Fruit fly (Drosophila melanogaster): ENCODE measurements around the gene car.

Gene car

DNA sequence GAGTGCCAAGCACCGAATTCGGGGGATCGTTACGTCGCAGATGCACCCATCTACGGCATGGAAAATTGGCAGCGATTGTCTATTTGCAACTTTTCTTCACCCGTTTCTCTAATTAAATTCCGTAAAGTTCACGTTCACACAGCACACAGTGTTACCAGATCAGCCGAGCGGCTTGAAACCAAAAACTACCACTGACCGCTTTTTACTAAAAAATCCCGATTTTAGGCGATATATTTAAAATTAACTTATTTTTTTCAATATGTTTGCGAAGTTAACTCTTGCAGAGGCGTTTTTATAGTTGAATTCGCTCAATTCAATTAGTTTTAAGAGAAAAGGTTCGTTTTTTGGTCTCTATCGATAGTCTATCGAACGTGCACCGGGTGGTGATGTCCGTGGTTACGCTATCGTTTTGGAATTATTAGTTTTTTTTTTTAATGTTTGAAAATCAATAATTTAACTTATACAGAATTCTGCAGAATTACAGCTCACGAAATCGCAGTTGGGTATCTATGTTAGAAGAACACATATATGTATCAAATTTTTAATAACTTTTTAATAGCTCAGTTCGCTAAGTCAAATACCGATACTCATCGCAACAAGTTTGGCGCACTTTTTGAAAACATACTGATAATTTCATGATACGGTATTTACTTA is 14.0 kb downstream of the car start, which contains the start of gene Tao:
Gene Tao (minus strand): TSS at position 153 of the 654 bp plus-strand sequence.
- no peak for TF ChIP-seq noc (tag; optimal IDR thresholded peaks at IDR 0.05)

DNA sequence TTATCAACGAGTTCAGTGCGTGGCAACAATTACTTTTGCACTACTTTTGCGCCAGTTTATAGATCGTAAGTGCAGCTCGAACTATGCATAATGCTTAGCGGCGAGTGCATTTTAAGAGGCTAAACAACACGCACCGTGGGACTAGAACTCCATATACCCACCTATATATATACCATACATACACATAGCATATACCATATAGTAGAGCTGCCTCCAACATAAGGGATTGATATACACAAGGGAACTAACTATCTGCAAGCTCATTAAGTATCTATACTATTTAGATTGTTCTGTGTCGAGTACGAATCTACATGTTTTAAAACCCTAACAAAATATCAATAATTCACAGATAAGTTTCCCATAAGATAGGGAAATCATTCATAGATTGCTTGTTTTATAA is 16.1 kb downstream of the car start, which contains the start of gene CG14218:
Gene CG14218 (minus strand): TSS at position 101 of the 400 bp plus-strand sequence.
- no peak for TF ChIP-seq noc (tag; optimal IDR thresholded peaks at IDR 0.05)

DNA sequence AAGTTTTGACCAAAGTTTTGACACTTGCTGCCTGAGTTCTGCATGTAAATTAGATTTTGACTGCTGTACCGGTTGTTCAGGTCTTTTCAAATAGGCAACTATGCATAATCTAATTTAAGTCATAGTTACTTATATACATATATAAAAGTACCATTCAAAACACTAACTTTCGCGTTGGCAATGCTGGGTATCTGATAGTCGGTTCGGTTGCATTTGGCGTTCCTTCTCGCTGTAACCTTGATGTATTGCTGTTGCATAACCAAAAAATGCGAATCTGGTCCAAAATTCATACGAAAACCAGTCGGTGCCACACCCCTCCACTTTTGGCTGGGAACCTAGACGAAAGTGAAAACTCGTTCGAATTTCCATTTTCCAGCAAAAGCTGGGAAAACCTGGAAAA is 16.9 kb downstream of the car start:
- TF ChIP-seq noc (tag; optimal IDR thresholded peaks at IDR 0.05) = no peak

DNA sequence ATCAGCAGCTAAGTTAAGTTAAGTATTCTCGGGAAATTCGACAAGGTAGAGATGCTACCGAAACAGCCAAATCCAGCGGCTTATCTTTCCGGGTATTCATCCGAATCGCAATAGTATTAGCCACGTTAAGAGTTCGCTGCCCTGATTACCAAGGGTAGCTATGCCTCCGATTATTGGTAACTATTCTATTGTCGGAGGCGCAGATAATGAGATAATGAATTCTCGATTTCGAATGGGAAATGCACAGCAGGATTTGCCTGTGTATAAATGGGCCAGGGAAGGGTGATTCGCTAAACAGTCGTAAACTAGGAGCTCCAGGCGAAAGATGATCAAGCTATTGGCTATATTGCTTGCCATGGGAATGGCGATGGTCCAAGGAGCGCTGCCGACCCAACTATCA is 17.5 kb downstream of the car start, which contains the start of gene CG14204:
Gene CG14204 (plus strand): TSS at position 301 of the 400 bp plus-strand sequence.
- TF ChIP-seq noc (tag; optimal IDR thresholded peaks at IDR 0.05) = no peak

DNA sequence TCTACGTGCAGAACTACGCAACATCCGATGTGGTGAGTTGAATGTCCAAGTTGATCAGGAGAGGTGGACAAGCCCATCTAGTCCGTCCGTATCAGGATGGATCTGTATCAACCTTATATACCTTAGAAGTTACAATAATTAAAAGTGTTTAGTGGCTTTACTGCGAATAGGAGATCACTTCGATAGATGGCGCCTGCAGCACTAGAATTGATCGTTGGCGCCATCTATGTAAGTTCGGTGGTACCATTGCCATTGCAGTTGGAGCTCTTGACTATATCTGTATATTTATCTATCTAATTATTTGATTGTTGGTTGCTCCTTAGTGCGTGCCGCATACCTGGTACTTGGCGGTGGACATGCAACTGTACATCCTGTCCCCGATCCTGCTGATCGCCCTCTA is 19.3 kb downstream of the car start:
- TF ChIP-seq noc (tag; optimal IDR thresholded peaks at IDR 0.05) = no peak

DNA sequence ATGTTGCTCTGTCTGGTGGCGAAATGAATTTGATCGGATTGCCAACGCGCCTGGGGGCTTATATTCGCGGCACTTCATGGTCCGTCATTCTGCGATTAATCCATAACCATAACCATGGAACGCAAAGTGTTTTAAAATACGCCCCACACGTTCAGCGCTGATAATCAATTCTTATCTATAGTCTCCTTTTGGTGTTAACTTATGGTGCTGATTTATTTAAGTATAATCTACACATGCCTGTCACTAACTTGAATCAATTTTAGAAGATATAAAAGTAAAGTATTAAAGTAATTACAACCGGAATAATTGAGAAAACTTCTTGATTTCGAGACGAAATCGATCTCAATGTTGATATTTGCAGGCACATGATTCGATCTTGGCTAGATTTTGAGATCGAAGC is 24.3 kb downstream of the car start, which contains the start of gene CG14219:
Gene CG14219 (minus strand): TSS at position 101 of the 400 bp plus-strand sequence.
- no peak for TF ChIP-seq noc (tag; optimal IDR thresholded peaks at IDR 0.05)

DNA sequence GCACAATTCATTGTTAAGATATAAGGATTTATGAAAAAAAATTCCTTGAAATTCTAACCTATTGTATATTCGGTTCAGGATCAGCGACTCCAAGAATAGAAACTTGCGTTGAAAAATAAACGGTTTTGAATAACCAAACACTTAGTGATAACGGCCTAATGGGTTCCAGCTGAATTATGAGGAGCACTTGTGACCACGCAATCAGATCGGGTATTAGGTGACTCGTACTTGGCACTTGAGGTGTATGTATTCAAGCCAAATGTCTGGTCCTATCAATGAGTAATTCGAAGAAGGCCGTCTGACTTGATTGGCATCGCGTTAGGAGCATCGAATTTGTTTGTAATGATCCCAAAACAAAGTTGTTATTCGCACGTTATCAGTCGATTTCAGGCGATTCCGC is 24.8 kb downstream of the car start:
- TF ChIP-seq noc (tag; optimal IDR thresholded peaks at IDR 0.05) = no peak

DNA sequence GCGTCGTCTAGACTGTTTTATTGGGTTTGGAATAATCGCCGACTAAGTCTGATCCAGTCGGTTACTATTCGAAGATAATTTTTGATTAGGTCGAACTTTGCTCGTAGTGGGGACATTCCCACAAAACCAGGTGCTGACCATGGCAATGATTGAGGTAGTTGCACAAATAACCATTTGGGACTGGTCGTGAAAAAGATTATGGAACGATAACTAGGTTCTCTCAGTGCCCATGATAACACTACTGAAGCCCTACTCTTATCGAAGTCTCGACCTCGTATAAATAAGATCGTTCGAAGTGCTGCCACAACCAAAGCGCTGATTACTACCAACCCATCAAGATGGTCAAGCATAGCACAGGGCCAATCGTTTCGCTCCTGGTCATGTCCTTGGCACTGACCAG is 26.5 kb downstream of the car start, which contains the start of gene CG14205:
Gene CG14205 (plus strand): TSS at position 301 of the 400 bp plus-strand sequence.
- TF ChIP-seq noc (tag; optimal IDR thresholded peaks at IDR 0.05) = no peak

DNA sequence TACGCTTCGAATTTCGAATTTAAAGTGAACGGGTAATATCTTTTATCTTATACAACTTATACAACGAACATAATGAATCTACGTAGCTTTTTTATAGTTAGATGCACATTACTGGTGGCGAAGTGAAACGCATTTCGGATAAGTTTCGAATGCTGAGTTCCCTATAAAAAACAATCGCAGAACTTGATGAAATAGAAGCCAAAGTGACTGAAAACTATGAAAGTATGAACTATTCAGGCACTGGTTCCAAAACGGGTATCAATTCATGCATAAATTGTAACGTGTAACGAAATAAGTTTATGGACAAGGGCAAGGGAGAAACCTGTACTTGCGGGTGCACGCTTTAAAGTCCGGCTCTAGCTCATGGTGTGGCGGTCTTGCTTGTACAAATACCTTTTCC is 30.0 kb downstream of the car start:
- TF ChIP-seq noc (tag; optimal IDR thresholded peaks at IDR 0.05) = no peak

DNA sequence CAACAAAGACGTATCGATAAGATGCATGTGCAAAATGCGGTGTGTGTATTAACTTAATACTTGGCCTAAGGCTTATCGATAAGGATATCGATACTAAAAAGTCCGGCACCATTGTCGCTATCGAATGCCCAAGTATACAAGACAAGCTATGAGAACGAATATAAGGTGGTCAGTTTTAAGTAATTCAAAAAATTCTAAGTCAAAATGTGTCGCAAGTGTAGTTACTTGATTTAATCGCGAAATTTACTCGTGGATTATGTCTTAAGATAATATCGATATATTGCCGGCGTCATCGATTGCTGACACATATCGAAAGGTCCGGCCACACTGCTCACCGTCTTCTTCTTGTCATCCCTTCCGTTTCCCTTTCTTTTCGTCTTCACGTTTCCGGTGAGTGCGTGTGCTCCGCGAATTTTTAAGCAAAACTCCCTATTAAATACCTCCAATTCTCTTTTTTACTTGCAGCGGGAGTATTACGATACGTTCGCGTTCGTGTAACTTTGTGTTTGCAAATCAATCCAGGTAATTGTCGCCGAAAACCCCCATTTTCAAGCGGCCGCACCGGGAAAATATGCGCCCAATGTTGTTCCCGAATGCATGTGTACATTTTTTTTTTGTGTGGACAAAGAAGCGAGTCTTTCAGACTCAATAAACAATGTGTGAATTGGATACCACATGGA is 32.0 kb downstream of the car start, which contains the start of gene RpS10b:
Gene RpS10b (plus strand): TSS at position 348 of the 680 bp plus-strand sequence.
- peak; percentile 74 for TF ChIP-seq noc (tag; optimal IDR thresholded peaks at IDR 0.05)

DNA sequence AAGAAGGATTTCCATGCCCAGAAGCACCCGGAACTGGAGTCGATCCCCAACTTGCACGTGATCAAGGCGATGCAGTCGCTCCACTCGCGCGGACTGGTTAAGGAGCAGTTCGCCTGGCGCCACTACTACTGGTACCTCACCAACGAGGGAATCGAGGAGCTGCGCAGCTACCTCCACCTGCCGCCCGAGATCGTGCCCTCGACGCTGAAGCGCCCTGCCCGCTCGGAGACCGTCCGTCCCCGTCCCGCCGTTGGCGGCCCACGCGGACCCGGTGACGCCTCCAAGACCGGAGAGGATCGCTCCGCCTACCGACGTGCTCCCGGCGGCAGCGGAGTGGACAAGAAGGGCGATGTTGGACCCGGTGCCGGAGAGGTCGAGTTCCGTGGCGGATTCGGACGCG is 32.7 kb downstream of the car start:
- no peak for TF ChIP-seq noc (tag; optimal IDR thresholded peaks at IDR 0.05)

DNA sequence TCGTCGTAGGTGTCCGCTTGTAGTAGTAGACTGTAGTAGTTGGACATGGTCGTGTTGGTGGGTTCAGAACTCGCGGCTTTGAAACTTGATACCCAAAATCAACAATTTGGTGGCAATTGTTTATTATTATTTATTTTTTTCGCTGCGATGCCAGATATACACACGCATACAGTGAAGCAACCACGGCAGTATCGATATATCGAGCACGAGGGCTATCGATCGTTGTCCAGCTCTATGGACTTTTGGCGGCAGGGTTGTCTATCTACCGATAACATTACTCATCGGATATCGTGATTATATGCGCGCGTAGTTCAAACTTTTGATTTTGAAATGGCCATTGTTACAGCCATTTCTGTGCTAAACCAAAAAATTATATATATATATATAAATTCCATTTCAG is 35.8 kb downstream of the car start, which contains the start of gene CG14220:
Gene CG14220 (minus strand): TSS at position 208 of the 400 bp plus-strand sequence.
- TF ChIP-seq noc (tag; optimal IDR thresholded peaks at IDR 0.05) = no peak

DNA sequence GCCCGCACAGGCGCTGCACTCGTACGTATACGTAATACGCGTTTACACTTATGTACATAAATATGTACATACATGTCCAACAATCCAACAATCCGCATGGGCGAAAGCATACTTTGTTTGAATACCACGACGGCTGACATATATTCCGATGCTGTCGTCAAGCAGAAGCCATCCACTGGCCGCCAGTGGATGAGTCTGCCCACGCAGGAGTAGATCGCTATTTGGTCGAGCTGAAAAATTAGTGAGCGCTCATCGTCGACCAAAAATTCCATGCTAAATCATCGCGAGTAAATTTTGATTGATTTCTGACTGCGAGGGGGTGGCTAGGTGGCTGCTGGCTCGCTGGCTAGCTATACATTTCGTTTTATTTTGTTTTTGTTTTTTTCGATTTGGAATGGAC is 36.7 kb downstream of the car start:
- no peak for TF ChIP-seq noc (tag; optimal IDR thresholded peaks at IDR 0.05)

DNA sequence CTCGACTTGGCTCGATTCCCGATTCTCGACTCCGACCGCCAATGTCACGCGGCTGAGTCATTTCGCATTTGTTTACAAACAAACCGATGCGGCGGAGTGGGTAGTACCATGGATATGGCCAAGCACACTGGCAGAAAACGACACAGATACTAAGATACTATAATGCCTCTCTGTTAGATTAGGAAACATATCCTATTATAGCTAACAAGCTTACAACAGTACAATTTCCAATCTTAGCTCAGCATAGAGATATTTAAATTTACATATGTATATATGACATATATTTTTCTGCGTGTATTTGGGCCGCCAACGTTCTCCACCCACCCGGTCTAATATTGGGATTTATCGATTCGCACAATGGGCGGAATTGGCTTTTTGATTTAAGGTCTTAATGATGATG is 38.1 kb downstream of the car start:
- peak; percentile 66 for TF ChIP-seq noc (tag; optimal IDR thresholded peaks at IDR 0.05)

DNA sequence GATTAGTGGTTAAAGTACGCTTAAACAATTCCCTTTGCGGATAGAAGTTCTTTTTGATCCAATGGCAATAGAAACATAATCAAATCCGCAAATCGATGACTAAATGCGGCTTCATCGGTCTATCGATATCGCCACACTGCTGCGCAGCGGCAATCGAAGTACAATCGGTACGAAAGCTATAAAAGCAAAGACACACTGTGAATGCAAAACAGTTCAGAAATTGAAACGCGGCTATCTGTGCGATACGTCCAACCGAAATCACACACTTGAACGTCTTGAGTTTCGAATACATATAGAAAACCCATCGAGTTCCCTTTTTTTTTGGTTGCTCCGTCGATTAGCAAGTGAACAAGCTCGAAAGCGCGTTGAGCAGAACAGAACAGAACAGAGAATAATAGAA is 39.2 kb downstream of the car start, which contains the start of gene CG14207:
Gene CG14207 (plus strand): TSS at position 203 of the 400 bp plus-strand sequence.
- TF ChIP-seq noc (tag; optimal IDR thresholded peaks at IDR 0.05) = peak; percentile 44

DNA sequence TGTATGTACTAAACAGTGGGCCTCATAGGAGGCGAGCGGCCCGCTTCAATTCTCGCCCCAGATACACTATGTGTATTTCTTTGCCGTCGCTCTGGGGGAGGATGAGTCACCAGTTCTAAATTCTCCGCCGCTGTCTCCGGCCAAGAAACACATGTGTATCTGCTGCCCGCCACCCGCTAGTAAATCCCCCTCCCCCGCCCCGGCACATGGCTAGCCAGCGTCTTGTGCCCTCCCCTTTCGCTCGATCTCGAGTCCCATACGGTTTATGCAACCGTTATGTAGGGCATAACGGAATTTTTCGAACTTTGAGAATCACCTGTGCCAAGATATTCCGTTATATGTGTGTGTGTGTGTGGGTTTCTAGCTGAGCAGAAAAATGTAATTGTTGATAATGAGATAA is 40.1 kb downstream of the car start:
- TF ChIP-seq noc (tag; optimal IDR thresholded peaks at IDR 0.05) = no peak

DNA sequence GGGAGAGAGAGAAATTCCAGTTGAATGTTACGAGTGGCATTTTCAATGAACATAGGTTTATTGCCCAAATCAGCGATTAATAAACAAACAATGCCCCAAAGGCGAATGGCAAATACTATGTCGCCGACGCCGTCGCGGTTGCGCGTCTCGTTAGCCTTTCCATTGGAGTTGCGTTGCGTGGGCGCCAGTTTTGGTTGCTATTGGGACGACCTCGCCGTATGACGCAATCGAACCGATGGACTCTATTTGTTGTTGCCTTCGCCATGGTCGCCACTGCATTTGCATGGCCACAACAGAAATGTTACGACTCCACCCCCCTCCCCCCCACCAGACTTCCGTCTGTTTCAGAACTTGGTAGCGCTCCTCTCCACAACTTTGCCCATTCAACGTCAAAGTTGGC is 40.7 kb downstream of the car start:
- TF ChIP-seq noc (tag; optimal IDR thresholded peaks at IDR 0.05) = no peak
